Worm (Caenorhabditis elegans) whole organism, young adult: ENCODE measurements around the gene cdgs-1.
A peak's percentile ranks its signal among the peaks of the same experiment; 100 is the strongest.

Experiments
- B0261.1 ChIP-seq: sonication (generic microtip); optimal IDR thresholded peaks from 2 replicates; lab custom pipeline; 2016; ENCODE audit warnings: mild to moderate bottlenecking, missing genetic modification characterization, moderate library complexity, missing compliant biosample characterization
- D2030.7 ChIP-seq: fragments of 200-800 bp; sonication (Bioruptor generic); IDR thresholded peaks from 2 replicates; pipeline ENCODE4 v1.3.6; 2022; ENCODE audit warnings: missing genetic modification reagents, missing genetic modification characterization, missing compliant biosample characterization
- F33H1.4 ChIP-seq: fragments of 200-800 bp; sonication (Bioruptor generic); IDR thresholded peaks from 2 replicates; pipeline ENCODE4 v1.3.6; 2022; ENCODE audit warnings: missing genetic modification reagents, missing genetic modification characterization, missing compliant biosample characterization
- F49E8.2 ChIP-seq: sonication (generic microtip); optimal IDR thresholded peaks from 3 replicates; lab custom pipeline; 2017; ENCODE audit warnings: missing genetic modification characterization, mild to moderate bottlenecking, missing compliant biosample characterization, antibody characterized with exemption, moderate library complexity; ENCODE audit not compliant: insufficient read depth
- Y53F4B.3 ChIP-seq: fragments of 200-800 bp; sonication (Bioruptor generic); IDR thresholded peaks from 2 replicates; pipeline ENCODE4 v1.3.6; 2022; ENCODE audit warnings: missing genetic modification reagents, missing genetic modification characterization, missing compliant biosample characterization
- ZK185.1 ChIP-seq: sonication (generic microtip); optimal IDR thresholded peaks from 2 replicates; lab custom pipeline; 2016; ENCODE audit warnings: mild to moderate bottlenecking, missing genetic modification characterization, missing compliant biosample characterization; ENCODE audit not compliant: poor library complexity, severe bottlenecking
- ama-1 ChIP-seq, 3 experiments: fragments of 150-350 bp in 1 of 3; sonication (generic microtip) in 2 of 3; optimal IDR thresholded peaks; 2 replicates each; lab custom pipeline; 2014 to 2018; ENCODE audit warnings: missing biosample characterization in 2 of 3, missing genetic modification characterization in 2 of 3, missing genetic modification reagents in 2 of 3
- athp-1 ChIP-seq: sonication (generic microtip); optimal IDR thresholded peaks from 2 replicates; lab custom pipeline; 2017; ENCODE audit warnings: mild to moderate bottlenecking, missing genetic modification characterization, missing compliant biosample characterization
- attf-3 ChIP-seq: fragments of 200-800 bp; sonication (Bioruptor generic); conservative IDR thresholded peaks from 2 replicates; pipeline ENCODE4 v1.3.6; 2022; ENCODE audit warnings: missing genetic modification reagents, missing genetic modification characterization, missing compliant biosample characterization
- cebp-1 ChIP-seq, 2 experiments: fragments of 200-800 bp in 1 of 2; sonication (Bioruptor generic) in 1 of 2; sonication (generic microtip) in 1 of 2; IDR thresholded peaks in 1 of 2; optimal IDR thresholded peaks in 1 of 2; 2 replicates each; pipeline versions ENCODE4 v1.3.6 to Lab custom; 2017 to 2022; ENCODE audit warnings: missing compliant biosample characterization in 2 of 2, missing genetic modification characterization in 2 of 2, mild to moderate bottlenecking in 1 of 2, missing genetic modification reagents in 1 of 2, moderate library complexity in 1 of 2
- ceh-100 ChIP-seq: fragments of 200-800 bp; sonication (Bioruptor generic); IDR thresholded peaks from 2 replicates; pipeline ENCODE4 v1.3.6; 2022; ENCODE audit warnings: missing genetic modification reagents, missing genetic modification characterization, missing compliant biosample characterization
- ceh-27 ChIP-seq: fragments of 200-800 bp; sonication (Bioruptor generic); optimal IDR thresholded peaks from 2 replicates; lab custom pipeline; 2018; ENCODE audit warnings: mild to moderate bottlenecking, missing genetic modification characterization, moderate library complexity, missing compliant biosample characterization
- dox-1 ChIP-seq: fragments of 200-800 bp; sonication (Bioruptor generic); IDR thresholded peaks from 2 replicates; pipeline ENCODE4 v1.3.6; 2022; ENCODE audit warnings: missing genetic modification reagents, missing genetic modification characterization, missing compliant biosample characterization
- dpff-1 ChIP-seq: sonication (generic microtip); optimal IDR thresholded peaks from 2 replicates; lab custom pipeline; 2017; ENCODE audit warnings: mild to moderate bottlenecking, missing genetic modification characterization, missing compliant biosample characterization
- ets-4 ChIP-seq: fragments of 200-800 bp; sonication (Bioruptor generic); optimal IDR thresholded peaks from 2 replicates; lab custom pipeline; 2018; ENCODE audit warnings: mild to moderate bottlenecking, missing genetic modification characterization, missing compliant biosample characterization
- hlh-26 ChIP-seq: fragments of 200-800 bp; sonication (Bioruptor generic); conservative IDR thresholded peaks from 2 replicates; pipeline ENCODE4 v1.3.6; 2022; ENCODE audit warnings: missing genetic modification reagents, missing genetic modification characterization, missing compliant biosample characterization
- hmg-20 ChIP-seq: fragments of 200-800 bp; sonication (Bioruptor generic); IDR thresholded peaks from 2 replicates; pipeline ENCODE4 v1.3.6; 2022; ENCODE audit warnings: missing genetic modification reagents, missing genetic modification characterization, missing compliant biosample characterization
- hrde-1 ChIP-seq: sonication (generic microtip); optimal IDR thresholded peaks from 2 replicates; lab custom pipeline; 2016; ENCODE audit warnings: missing genetic modification characterization, mild to moderate bottlenecking, missing compliant biosample characterization, moderate library complexity, missing genotype, missing genetic modification reagents, borderline replicate concordance
- let-526 ChIP-seq: fragments of 200-800 bp; sonication (Bioruptor generic); IDR thresholded peaks from 2 replicates; pipeline ENCODE4 v1.3.6; 2022; ENCODE audit warnings: missing genetic modification reagents, missing genetic modification characterization, missing compliant biosample characterization
- let-607 ChIP-seq, 2 experiments: fragments of 200-800 bp in 1 of 2; sonication (Bioruptor generic) in 1 of 2; sonication (generic microtip) in 1 of 2; optimal IDR thresholded peaks; 2 replicates each; lab custom pipeline; 2016 to 2018; ENCODE audit warnings: mild to moderate bottlenecking in 2 of 2, missing compliant biosample characterization in 2 of 2, missing genetic modification characterization in 2 of 2, moderate library complexity in 2 of 2, missing genotype in 1 of 2
- lin-26 ChIP-seq: fragments of 200-800 bp; sonication (Bioruptor generic); IDR thresholded peaks from 2 replicates; pipeline ENCODE4 v1.3.6; 2022; ENCODE audit warnings: missing genetic modification reagents, missing genetic modification characterization, missing compliant biosample characterization
- lin-40 ChIP-seq: sonication (generic microtip); optimal IDR thresholded peaks from 2 replicates; lab custom pipeline; 2016; ENCODE audit warnings: missing genetic modification characterization, mild to moderate bottlenecking, missing compliant biosample characterization, missing genotype, missing genetic modification reagents
- lin-54 ChIP-seq: fragments of 200-800 bp; sonication (Bioruptor generic); optimal IDR thresholded peaks from 2 replicates; lab custom pipeline; 2018; ENCODE audit warnings: mild to moderate bottlenecking, missing genetic modification characterization, missing compliant biosample characterization
- madf-6 ChIP-seq: fragments of 200-800 bp; sonication (Bioruptor generic); IDR thresholded peaks from 2 replicates; pipeline ENCODE4 v1.3.6; 2022; ENCODE audit warnings: missing genetic modification reagents, missing genetic modification characterization, missing compliant biosample characterization
- mcd-1 ChIP-seq: fragments of 200-800 bp; sonication (Bioruptor generic); IDR thresholded peaks from 2 replicates; pipeline ENCODE4 v1.3.6; 2022; ENCODE audit warnings: missing genetic modification reagents, missing genetic modification characterization, missing compliant biosample characterization
- mel-28 ChIP-seq: sonication (generic microtip); optimal IDR thresholded peaks from 2 replicates; lab custom pipeline; 2016; ENCODE audit warnings: borderline replicate concordance, mild to moderate bottlenecking, missing genetic modification characterization, missing compliant biosample characterization
- nfya-2 ChIP-seq: fragments of 200-800 bp; sonication (Bioruptor generic); IDR thresholded peaks from 2 replicates; pipeline ENCODE4 v1.3.6; 2022; ENCODE audit warnings: missing genetic modification reagents, missing genetic modification characterization, missing compliant biosample characterization
- nhr-120 ChIP-seq: fragments of 200-800 bp; sonication (Bioruptor generic); IDR thresholded peaks from 2 replicates; pipeline ENCODE4 v1.3.6; 2022; ENCODE audit warnings: missing genetic modification characterization, missing compliant biosample characterization
- nhr-27 ChIP-seq: fragments of 200-800 bp; sonication (Bioruptor generic); optimal IDR thresholded peaks from 2 replicates; lab custom pipeline; 2018; ENCODE audit warnings: mild to moderate bottlenecking, missing genetic modification characterization, moderate library complexity, missing compliant biosample characterization
- nhr-80 ChIP-seq: sonication (generic microtip); optimal IDR thresholded peaks from 2 replicates; lab custom pipeline; 2016; ENCODE audit warnings: missing genetic modification characterization, missing compliant biosample characterization
- pha-4 ChIP-seq: fragments of 150-350 bp; sonication (generic microtip); optimal IDR thresholded peaks from 2 replicates; lab custom pipeline; 2014; ENCODE audit warnings: missing biosample characterization, missing genetic modification reagents, missing genetic modification characterization
- rec-8 ChIP-seq, 2 experiments: sonication (generic microtip); optimal IDR thresholded peaks; 2 replicates each; lab custom pipeline; 2016; ENCODE audit warnings: mild to moderate bottlenecking in 2 of 2, missing genetic modification characterization in 2 of 2, missing genetic modification reagents in 2 of 2, missing genotype in 2 of 2, missing biosample characterization in 1 of 2, missing compliant biosample characterization in 1 of 2, moderate library complexity in 1 of 2
- rpc-1 ChIP-seq, 2 experiments: fragments of 150-350 bp in 1 of 2; sonication (generic microtip) in 1 of 2; optimal IDR thresholded peaks; 2 replicates each; lab custom pipeline; 2014 to 2018; ENCODE audit warnings: missing biosample characterization in 1 of 2, missing genetic modification characterization in 1 of 2, missing genetic modification reagents in 1 of 2, missing genotype in 1 of 2
- sdz-38 ChIP-seq: sonication (generic microtip); optimal IDR thresholded peaks from 2 replicates; lab custom pipeline; 2016; ENCODE audit warnings: missing genotype, missing genetic modification characterization, missing compliant biosample characterization
- tbx-9 ChIP-seq: sonication (generic microtip); optimal IDR thresholded peaks from 2 replicates; lab custom pipeline; 2016; ENCODE audit warnings: borderline replicate concordance, missing genetic modification characterization, inconsistent platforms, missing compliant biosample characterization
- xnd-1 ChIP-seq: sonication (generic microtip); optimal IDR thresholded peaks from 2 replicates; lab custom pipeline; 2016; ENCODE audit warnings: missing genotype, missing genetic modification reagents, missing genetic modification characterization, missing compliant biosample characterization
- zim-3 ChIP-seq: sonication (generic microtip); optimal IDR thresholded peaks from 2 replicates; lab custom pipeline; 2017; ENCODE audit warnings: mild to moderate bottlenecking, missing genetic modification characterization, moderate library complexity, missing compliant biosample characterization
- ztf-22 ChIP-seq: fragments of 200-800 bp; sonication (Bioruptor generic); optimal IDR thresholded peaks from 2 replicates; lab custom pipeline; 2018; ENCODE audit warnings: mild to moderate bottlenecking, missing genetic modification characterization, moderate library complexity, missing compliant biosample characterization

The cdgs-1 gene

ce11 chrIV:7785506-7786065, 29.9 kb downstream of the cdgs-1 start, which contains the start of gene tag-322 (continued):
- TF ChIP-seq sdz-38 (no peak), rpc-1 (optimal IDR thresholded peaks at IDR 0.05; lab: Kevin White, UChicago) (no peak), rpc-1 (tag; optimal IDR thresholded peaks at IDR 0.05; lab: Kevin White, UChicago) (no peak), mel-28 (tag; lab: Kevin White, UChicago) (no peak), ama-1 (optimal IDR thresholded peaks at IDR 0.05; lab: Kevin White, UChicago) (no peak), ama-1 (GFP tag; optimal IDR thresholded peaks at IDR 0.05; lab: Kevin White, UChicago) (no peak), lin-26 (GFP tag; lab: Robert Waterston, UW) (no peak), ceh-100 (GFP tag; lab: Robert Waterston, UW) (0 out of 2 replicates have a peak, but pooled peaks have one; percentile 24), ets-4 (no peak), nhr-27 (no peak), xnd-1 (tag; lab: Kevin White, UChicago) (no peak), let-526 (GFP tag; lab: Robert Waterston, UW) (no peak), ZK185.1 (peak; percentile 35), ceh-27 (GFP tag; lab: Kevin White, UChicago) (peak; percentile 1), D2030.7 (GFP tag; lab: Robert Waterston, UW) (no peak), nfya-2 (GFP tag; lab: Robert Waterston, UW) (no peak), cebp-1 (GFP tag; IDR thresholded peaks at IDR 0.05; lab: Robert Waterston, UW) (no peak), cebp-1 (tag; optimal IDR thresholded peaks at IDR 0.05; lab: Kevin White, UChicago) (peak; percentile 41), B0261.1 (tag; lab: Kevin White, UChicago) (no peak), F49E8.2 (tag; lab: Kevin White, UChicago) (peak; percentile 39), athp-1 (tag; lab: Kevin White, UChicago) (no peak), attf-3 (GFP tag; lab: Robert Waterston, UW) (no peak), ztf-22 (no peak), zim-3 (no peak), rec-8 (tag; optimal IDR thresholded peaks at IDR 0.05; lab: Kevin White, UChicago) (no peak), F33H1.4 (GFP tag; lab: Robert Waterston, UW) (peak; percentile 47; the same call in 1 of the 2 replicates), dpff-1 (tag; lab: Kevin White, UChicago) (no peak), hlh-26 (GFP tag; lab: Robert Waterston, UW) (no peak), nhr-80 (tag; lab: Kevin White, UChicago) (no peak), let-607 (tag; optimal IDR thresholded peaks at IDR 0.05; lab: Kevin White, UChicago) (no peak), hrde-1 (tag; lab: Kevin White, UChicago) (no peak), tbx-9 (tag; lab: Kevin White, UChicago) (no peak), lin-40 (tag; lab: Kevin White, UChicago) (peak; percentile 41), hmg-20 (GFP tag; lab: Robert Waterston, UW) (no peak), pha-4 (no peak), dox-1 (0 out of 2 replicates have a peak, but pooled peaks have one; percentile 26), nhr-120 (no peak), Y53F4B.3 (GFP tag; lab: Robert Waterston, UW) (no peak), mcd-1 (peak; percentile 93), madf-6 (GFP tag; lab: Robert Waterston, UW) (peak; percentile 59), lin-54 (no peak)
- TF ChIP-seq, all 124 proteins: peak for 22
